Fruit fly (Drosophila melanogaster) whole organism, embryonic: ENCODE results near the gene fry.

Experiments used
- B-H2 ChIP-seq: fragments of 200-800 bp; sonication (Bioruptor generic); optimal IDR thresholded peaks from 2 replicates; lab custom pipeline; 2018; ENCODE audit warnings: missing biosample characterization, mild to moderate bottlenecking, missing genetic modification characterization
- CG10147 ChIP-seq: fragments of 200-800 bp; sonication (Bioruptor generic); optimal IDR thresholded peaks from 2 replicates; lab custom pipeline; 2019; ENCODE audit warnings: missing biosample characterization, mild to moderate bottlenecking, missing genetic modification characterization, moderate library complexity
- CG10209 ChIP-seq: fragments of 200-800 bp; sonication (Bioruptor generic); optimal IDR thresholded peaks from 3 replicates; lab custom pipeline; 2017; ENCODE audit warnings: missing biosample characterization, mild to moderate bottlenecking, missing genetic modification characterization, missing genetic modification reagents
- CG11504 ChIP-seq: fragments of 200-800 bp; sonication (Bioruptor generic); optimal IDR thresholded peaks from 3 replicates; lab custom pipeline; 2019; ENCODE audit warnings: missing biosample characterization, mild to moderate bottlenecking, missing genetic modification characterization, moderate library complexity
- CG12104 ChIP-seq: fragments of 200-800 bp; sonication (Bioruptor generic); optimal IDR thresholded peaks from 3 replicates; lab custom pipeline; 2016; ENCODE audit warnings: missing biosample characterization, missing genetic modification characterization
- CG12659 ChIP-seq: fragments of 200-800 bp; sonication (Bioruptor generic); optimal IDR thresholded peaks from 3 replicates; lab custom pipeline; 2017; ENCODE audit warnings: mild to moderate bottlenecking, missing biosample characterization, missing genetic modification reagents, missing genetic modification characterization
- CG15269 ChIP-seq: fragments of 200-800 bp; sonication (Bioruptor generic); optimal IDR thresholded peaks from 2 replicates; lab custom pipeline; 2018; ENCODE audit warnings: missing biosample characterization, mild to moderate bottlenecking, missing genetic modification characterization, moderate library complexity
- CG15514 ChIP-seq: fragments of 200-800 bp; sonication (Bioruptor generic); optimal IDR thresholded peaks from 3 replicates; lab custom pipeline; 2017; ENCODE audit warnings: missing biosample characterization, missing genetic modification characterization, mild to moderate bottlenecking, moderate library complexity, missing genetic modification reagents
- CG17328 ChIP-seq: fragments of 200-800 bp; sonication (Bioruptor generic); IDR thresholded peaks from 2 replicates; pipeline ENCODE4 v1.3.6; 2022; ENCODE audit warnings: missing biosample characterization, missing genetic modification characterization
- CG17802 ChIP-seq: fragments of 200-800 bp; sonication (Bioruptor generic); optimal IDR thresholded peaks from 2 replicates; lab custom pipeline; 2018; ENCODE audit warnings: missing biosample characterization, mild to moderate bottlenecking, missing genetic modification characterization, moderate library complexity
- CG18764 ChIP-seq: fragments of 200-800 bp; sonication (Bioruptor generic); optimal IDR thresholded peaks from 3 replicates; lab custom pipeline; 2016; ENCODE audit warnings: missing biosample characterization, missing genetic modification characterization
- CG2678 ChIP-seq: fragments of 200-800 bp; sonication (Bioruptor generic); optimal IDR thresholded peaks from 3 replicates; lab custom pipeline; 2019; ENCODE audit warnings: missing biosample characterization, mild to moderate bottlenecking, missing genetic modification characterization, moderate library complexity
- CG30431 ChIP-seq: fragments of 200-800 bp; sonication (Bioruptor generic); optimal IDR thresholded peaks from 2 replicates; lab custom pipeline; 2017; ENCODE audit warnings: missing biosample characterization, missing genetic modification characterization
- CG4404 ChIP-seq: fragments of 200-800 bp; sonication (Bioruptor generic); IDR thresholded peaks from 2 replicates; pipeline ENCODE4 v1.3.6; 2022; ENCODE audit warnings: missing biosample characterization, missing genetic modification characterization
- CG4854 ChIP-seq: fragments of 200-800 bp; sonication (Bioruptor generic); optimal IDR thresholded peaks from 2 replicates; lab custom pipeline; 2016; ENCODE audit warnings: missing biosample characterization, missing genetic modification characterization, inconsistent platforms
- CG5180 ChIP-seq: fragments of 200-800 bp; sonication (Bioruptor generic); optimal IDR thresholded peaks from 3 replicates; lab custom pipeline; 2017; ENCODE audit warnings: missing biosample characterization, missing genetic modification characterization, mild to moderate bottlenecking, moderate library complexity, missing genetic modification reagents
- CG9437 ChIP-seq: fragments of 200-800 bp; sonication (Bioruptor generic); optimal IDR thresholded peaks from 2 replicates; lab custom pipeline; 2018; ENCODE audit warnings: missing biosample characterization, mild to moderate bottlenecking, missing genetic modification characterization
- CG9727 ChIP-seq: fragments of 200-800 bp; sonication (Bioruptor generic); optimal IDR thresholded peaks from 3 replicates; lab custom pipeline; 2017; ENCODE audit warnings: missing biosample characterization, mild to moderate bottlenecking, missing genetic modification characterization
- CG9876 ChIP-seq: fragments of 200-800 bp; sonication (Bioruptor generic); optimal IDR thresholded peaks from 2 replicates; lab custom pipeline; 2016; ENCODE audit warnings: missing biosample characterization, missing genetic modification characterization
- CG9932 ChIP-seq: fragments of 200-800 bp; sonication (Bioruptor generic); IDR thresholded peaks from 2 replicates; pipeline ENCODE4 v1.3.6; 2022; ENCODE audit warnings: missing biosample characterization, missing genetic modification characterization
- Dref ChIP-seq: fragments of 200-800 bp; sonication (Bioruptor generic); IDR thresholded peaks from 2 replicates; pipeline ENCODE4 v1.3.6; 2022; ENCODE audit warnings: missing biosample characterization, missing genetic modification characterization
- Hr39 ChIP-seq: fragments of >200 bp; optimal IDR thresholded peaks from 2 replicates; lab custom pipeline; 2017
- Kr ChIP-seq: fragments of 200-800 bp; sonication (Bioruptor generic); optimal IDR thresholded peaks from 2 replicates; lab custom pipeline; 2017; ENCODE audit warnings: missing biosample characterization, mild to moderate bottlenecking, missing genetic modification characterization
- Nf-YC ChIP-seq: fragments of 200-800 bp; optimal IDR thresholded peaks from 3 replicates; lab custom pipeline; 2019; ENCODE audit warnings: missing biosample characterization, mild to moderate bottlenecking, missing genetic modification characterization, moderate library complexity
- Optix ChIP-seq: fragments of 200-800 bp; sonication (Bioruptor generic); IDR thresholded peaks from 3 replicates; pipeline ENCODE4 v1.3.6; 2022; ENCODE audit warnings: missing biosample characterization, missing genetic modification characterization
- Pdp1 ChIP-seq, 2 experiments: fragments of 200-800 bp; sonication (Bioruptor generic); optimal IDR thresholded peaks; 3 replicates each; lab custom pipeline; 2016; ENCODE audit warnings: missing biosample characterization in 2 of 2, missing genetic modification characterization in 2 of 2, mild to moderate bottlenecking in 1 of 2, moderate library complexity in 1 of 2
- Rx ChIP-seq: fragments of 200-800 bp; sonication (Bioruptor generic); IDR thresholded peaks from 2 replicates; pipeline ENCODE4 v1.3.6; 2022; ENCODE audit warnings: missing biosample characterization, missing genetic modification characterization
- Sox102F ChIP-seq: fragments of 200-800 bp; sonication (Bioruptor generic); optimal IDR thresholded peaks from 2 replicates; lab custom pipeline; 2018; ENCODE audit warnings: missing biosample characterization, mild to moderate bottlenecking, missing genetic modification characterization, moderate library complexity
- ato ChIP-seq: fragments of 200-800 bp; sonication (Bioruptor generic); IDR thresholded peaks from 2 replicates; pipeline ENCODE4 v1.3.6; 2022; ENCODE audit warnings: missing biosample characterization, missing genetic modification characterization; ENCODE audit not compliant: partially characterized antibody
- bigmax ChIP-seq: fragments of 200-800 bp; sonication (Bioruptor generic); optimal IDR thresholded peaks from 2 replicates; lab custom pipeline; 2018; ENCODE audit warnings: missing biosample characterization, mild to moderate bottlenecking, missing genetic modification characterization
- cad ChIP-seq: fragments of >200 bp; optimal IDR thresholded peaks from 2 replicates; lab custom pipeline; 2017; ENCODE audit warnings: missing biosample characterization, missing genetic modification characterization
- cas ChIP-seq: fragments of 200-800 bp; sonication (Bioruptor generic); IDR thresholded peaks from 2 replicates; pipeline ENCODE4 v1.3.6; 2022; ENCODE audit warnings: missing biosample characterization, missing genetic modification characterization
- ci ChIP-seq: fragments of 200-800 bp; sonication (Bioruptor generic); IDR thresholded peaks from 3 replicates; pipeline ENCODE4 v1.3.6; 2022; ENCODE audit warnings: missing biosample characterization, missing genetic modification characterization
- corto ChIP-seq: fragments of 200-800 bp; sonication (Bioruptor generic); optimal IDR thresholded peaks from 2 replicates; lab custom pipeline; 2016; ENCODE audit warnings: missing biosample characterization, mild to moderate bottlenecking, missing genetic modification characterization, moderate library complexity
- fd102C ChIP-seq: fragments of 200-800 bp; sonication (Bioruptor generic); optimal IDR thresholded peaks from 2 replicates; lab custom pipeline; 2018; ENCODE audit warnings: missing biosample characterization, mild to moderate bottlenecking, missing genetic modification characterization, moderate library complexity
- ftz-f1 ChIP-seq: fragments of 200-800 bp; sonication (Bioruptor generic); optimal IDR thresholded peaks from 2 replicates; lab custom pipeline; 2016; ENCODE audit warnings: missing biosample characterization, missing genetic modification characterization
- grau ChIP-seq: fragments of 200-800 bp; optimal IDR thresholded peaks from 3 replicates; lab custom pipeline; 2019; ENCODE audit warnings: missing biosample characterization, mild to moderate bottlenecking, missing genetic modification characterization, moderate library complexity
- gsb-n ChIP-seq: fragments of 200-800 bp; sonication (Bioruptor generic); optimal IDR thresholded peaks from 3 replicates; lab custom pipeline; 2018; ENCODE audit warnings: missing biosample characterization, mild to moderate bottlenecking, missing genetic modification characterization
- lilli ChIP-seq: fragments of 200-800 bp; sonication (Bioruptor generic); optimal IDR thresholded peaks from 3 replicates; lab custom pipeline; 2016; ENCODE audit warnings: missing biosample characterization, missing genetic modification characterization
- lmd ChIP-seq: fragments of 200-800 bp; sonication (Bioruptor generic); IDR thresholded peaks from 2 replicates; pipeline ENCODE4 v1.3.6; 2022; ENCODE audit warnings: missing biosample characterization, missing genetic modification characterization
- nmo ChIP-seq: fragments of 200-800 bp; sonication (Bioruptor generic); optimal IDR thresholded peaks from 2 replicates; lab custom pipeline; 2018; ENCODE audit warnings: missing biosample characterization, mild to moderate bottlenecking, missing genetic modification characterization, moderate library complexity
- repo ChIP-seq: fragments of 200-800 bp; sonication (Bioruptor generic); optimal IDR thresholded peaks from 2 replicates; lab custom pipeline; 2016; ENCODE audit warnings: missing biosample characterization, missing genetic modification characterization
- run ChIP-seq: fragments of 200-800 bp; sonication (Bioruptor generic); optimal IDR thresholded peaks from 3 replicates; lab custom pipeline; 2018; ENCODE audit warnings: missing biosample characterization, mild to moderate bottlenecking, missing genetic modification characterization
- schlank ChIP-seq: fragments of 200-800 bp; sonication (Bioruptor generic); optimal IDR thresholded peaks from 2 replicates; lab custom pipeline; 2018; ENCODE audit warnings: missing biosample characterization, mild to moderate bottlenecking, missing genetic modification characterization
- sens ChIP-seq: fragments of 200-800 bp; sonication (Bioruptor generic); peaks from one replicate; lab custom pipeline; 2016; ENCODE audit warnings: missing biosample characterization, missing genetic modification characterization
- so ChIP-seq: fragments of 200-800 bp; sonication (Bioruptor generic); IDR thresholded peaks from 3 replicates; pipeline ENCODE4 v1.3.6; 2022; ENCODE audit warnings: missing biosample characterization, missing genetic modification characterization
- sqz ChIP-seq: fragments of 200-800 bp; sonication (Bioruptor generic); optimal IDR thresholded peaks from 3 replicates; lab custom pipeline; 2018; ENCODE audit warnings: missing biosample characterization, mild to moderate bottlenecking, missing genetic modification characterization
- toy ChIP-seq: fragments of 200-800 bp; sonication (Bioruptor generic); IDR thresholded peaks from 2 replicates; pipeline ENCODE4 v1.3.6; 2022; ENCODE audit warnings: missing biosample characterization, missing genetic modification characterization
- twi ChIP-seq: fragments of 200-800 bp; optimal IDR thresholded peaks from 2 replicates; lab custom pipeline; 2019; ENCODE audit warnings: missing biosample characterization, mild to moderate bottlenecking, missing genetic modification characterization, moderate library complexity
- tx ChIP-seq: fragments of 200-800 bp; sonication (Bioruptor generic); optimal IDR thresholded peaks from 2 replicates; lab custom pipeline; 2016; ENCODE audit warnings: missing biosample characterization, missing genetic modification characterization
- unpg ChIP-seq: fragments of 200-800 bp; sonication (Bioruptor generic); optimal IDR thresholded peaks from 3 replicates; lab custom pipeline; 2018; ENCODE audit warnings: missing biosample characterization, mild to moderate bottlenecking, missing genetic modification characterization, moderate library complexity
- vfl ChIP-seq: fragments of 200-800 bp; sonication (Bioruptor generic); optimal IDR thresholded peaks from 2 replicates; lab custom pipeline; 2016; ENCODE audit warnings: missing biosample characterization, missing genetic modification characterization

The fry gene

DNA sequence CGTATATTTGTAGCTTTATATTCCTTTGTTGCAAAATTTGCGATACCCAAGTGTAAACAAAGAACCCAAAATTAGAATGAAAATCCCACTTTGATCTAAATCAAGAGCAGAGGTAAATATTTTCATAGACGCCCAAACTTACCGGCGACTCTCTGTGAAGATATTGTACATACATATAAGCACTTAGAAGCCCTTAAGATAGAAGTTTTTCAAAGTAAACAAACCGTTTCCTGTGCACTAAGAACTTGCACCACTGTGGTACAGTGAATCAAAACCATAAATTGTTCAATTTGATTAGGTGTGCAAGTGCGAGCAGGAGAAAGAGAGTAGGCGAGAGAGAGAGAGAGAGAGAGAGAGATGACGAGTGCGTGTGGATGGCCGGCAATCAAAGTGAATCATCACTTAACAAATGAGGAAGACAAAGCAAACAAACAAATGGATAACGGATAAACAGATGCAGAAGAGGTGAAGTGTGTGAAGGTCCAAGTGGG, 851 bp downstream of the fry start (continued):
- TF ChIP-seq CG11504 (tag; lab: Kevin White, UChicago) (no peak), CG15269 (tag; lab: Kevin White, UChicago) (no peak), sqz (peak; percentile 13), bigmax (GFP tag; lab: Kevin White, UChicago) (no peak), lilli (GFP tag; lab: Kevin White, UChicago) (no peak), lmd (GFP tag; lab: Robert Waterston, UW) (no peak), CG2678 (tag; lab: Kevin White, UChicago) (no peak), Rx (GFP tag; lab: Robert Waterston, UW) (no peak), corto (GFP tag; lab: Kevin White, UChicago) (no peak), Optix (GFP tag; lab: Robert Waterston, UW) (peak; percentile 12; the same call in 1 of the 3 replicates), toy (GFP tag; lab: Robert Waterston, UW) (no peak), cas (GFP tag; lab: Robert Waterston, UW) (no peak), CG17802 (no peak), CG9727 (GFP tag; lab: Kevin White, UChicago) (no peak), ftz-f1 (GFP tag; lab: Kevin White, UChicago) (no peak), twi (tag; lab: Kevin White, UChicago) (no peak), CG9876 (no peak), so (no peak), Sox102F (GFP tag; lab: Kevin White, UChicago) (no peak), CG12104 (no peak), Dref (GFP tag; lab: Robert Waterston, UW) (no peak), ci (GFP tag; lab: Robert Waterston, UW) (no peak), ato (GFP tag; lab: Robert Waterston, UW) (no peak), sens (peak; percentile 86), CG17328 (no peak), CG9932 (GFP tag; lab: Robert Waterston, UW) (no peak), CG30431 (GFP tag; lab: Kevin White, UChicago) (no peak), CG12659 (GFP tag; lab: Kevin White, UChicago) (no peak), unpg (GFP tag; lab: Kevin White, UChicago) (no peak), nmo (GFP tag; lab: Kevin White, UChicago) (no peak), fd102C (GFP tag; lab: Kevin White, UChicago) (no peak), gsb-n (tag; lab: Kevin White, UChicago) (no peak), Kr (GFP tag; lab: Kevin White, UChicago) (no peak), grau (tag; lab: Kevin White, UChicago) (peak; percentile 85), CG18764 (no peak), tx (GFP tag; lab: Kevin White, UChicago) (no peak), CG10209 (GFP tag; lab: Kevin White, UChicago) (peak; percentile 6), Hr39 (lab: Kevin White, UChicago) (no peak), CG15514 (GFP tag; lab: Kevin White, UChicago) (no peak), CG4404 (no peak), Nf-YC (tag; lab: Kevin White, UChicago) (no peak), CG9437 (no peak), schlank (no peak), Pdp1 (GFP tag; optimal IDR thresholded peaks at IDR 0.05; lab: Kevin White, UChicago) (peak in 1 of 2 experiments; percentile 37), vfl (GFP tag; lab: Kevin White, UChicago) (no peak), repo (GFP tag; lab: Kevin White, UChicago) (no peak), cad (GFP tag; lab: Kevin White, UChicago) (no peak), CG10147 (GFP tag; lab: Kevin White, UChicago) (no peak), CG5180 (GFP tag; lab: Kevin White, UChicago) (no peak), CG4854 (GFP tag; lab: Kevin White, UChicago) (no peak), run (tag; lab: Kevin White, UChicago) (no peak), B-H2 (GFP tag; lab: Kevin White, UChicago) (no peak)
